Fruit fly (Drosophila melanogaster) whole organism, wandering third instar larva: ENCODE measurements around the gene CG43678.

Source experiments
- OdsH ChIP-seq: fragments of 200-800 bp; sonication (Bioruptor generic); optimal IDR thresholded peaks from 2 replicates; lab custom pipeline; 2016; ENCODE audit warnings: missing biosample characterization, mild to moderate bottlenecking, missing genetic modification characterization
- pan ChIP-seq: fragments of >200 bp; optimal IDR thresholded peaks from 2 replicates; lab custom pipeline; 2017
- sv ChIP-seq: fragments of 200-800 bp; sonication (Bioruptor generic); optimal IDR thresholded peaks from 3 replicates; lab custom pipeline; 2016; ENCODE audit warnings: missing biosample characterization, missing genetic modification characterization
- usp ChIP-seq: fragments of >200 bp; optimal IDR thresholded peaks from 2 replicates; lab custom pipeline; 2017; ENCODE audit warnings: missing biosample characterization, missing genetic modification characterization

DNA sequence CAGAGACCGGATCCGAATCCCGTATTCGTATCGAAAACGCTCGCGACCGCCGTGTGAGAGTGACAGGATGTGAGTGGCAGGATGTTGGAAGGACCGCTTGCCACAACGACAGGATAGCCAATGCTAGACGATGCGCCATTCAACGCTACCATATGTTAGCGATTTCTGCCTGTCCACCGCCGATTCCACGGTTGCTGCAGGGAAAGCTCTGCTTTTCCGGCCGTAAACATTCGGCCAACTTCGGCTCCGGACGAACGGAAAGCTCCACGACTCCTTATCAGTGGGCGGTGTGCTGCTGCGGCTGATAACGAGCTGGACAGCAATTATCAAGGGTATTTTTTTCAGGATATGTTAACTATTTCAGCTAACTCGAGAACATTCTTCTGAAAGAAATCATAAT is 15.6 kb upstream of the CG43678 start, which contains the start of gene Sytbeta:
- TF ChIP-seq sv (GFP tag; lab: Kevin White, UChicago) (no peak), usp (no peak), pan (lab: Kevin White, UChicago) (no peak), OdsH (no peak)
